Worm (Caenorhabditis elegans) whole organism, L2 larva: ENCODE data around the gene ifta-2.

Experiments used
- aly-2 ChIP-seq: fragments of 150-350 bp; optimal IDR thresholded peaks from 2 replicates; lab custom pipeline; 2014; ENCODE audit warnings: missing biosample characterization, missing genetic modification characterization
- dmd-4 ChIP-seq: sonication (generic microtip); optimal IDR thresholded peaks from 2 replicates; lab custom pipeline; 2017; ENCODE audit warnings: missing biosample characterization, missing genetic modification characterization
- egl-27 ChIP-seq: sonication (generic microtip); optimal IDR thresholded peaks from 3 replicates; lab custom pipeline; 2017; ENCODE audit warnings: missing biosample characterization, missing genetic modification reagents, missing genetic modification characterization
- elt-1 ChIP-seq: fragments of 150-350 bp; optimal IDR thresholded peaks from 2 replicates; lab custom pipeline; 2014; ENCODE audit warnings: missing biosample characterization, missing genetic modification characterization
- gmeb-1 ChIP-seq: fragments of 150-350 bp; optimal IDR thresholded peaks from 2 replicates; lab custom pipeline; 2014; ENCODE audit warnings: missing biosample characterization, missing genetic modification characterization
- lin-13 ChIP-seq: fragments of 150-350 bp; optimal IDR thresholded peaks from 2 replicates; lab custom pipeline; 2014; ENCODE audit warnings: missing biosample characterization, missing genetic modification reagents, missing genetic modification characterization
- lin-39 ChIP-seq: fragments of 150-350 bp; optimal IDR thresholded peaks from 2 replicates; lab custom pipeline; 2014; ENCODE audit warnings: missing biosample characterization, missing genetic modification reagents, missing genetic modification characterization
- nhr-77 ChIP-seq: fragments of 150-350 bp; optimal IDR thresholded peaks from 2 replicates; lab custom pipeline; 2014; ENCODE audit warnings: missing biosample characterization, missing genetic modification characterization
- skn-1 ChIP-seq: sonication (generic microtip); optimal IDR thresholded peaks from 2 replicates; lab custom pipeline; 2017; ENCODE audit warnings: missing biosample characterization, missing genetic modification characterization
- sma-3 ChIP-seq: sonication (generic microtip); optimal IDR thresholded peaks from 2 replicates; lab custom pipeline; 2016; ENCODE audit warnings: missing genetic modification reagents, missing genetic modification characterization, missing compliant biosample characterization
- ztf-1 ChIP-seq: fragments of 200-800 bp; sonication (Bioruptor generic); conservative IDR thresholded peaks from 2 replicates; pipeline ENCODE4 v1.3.6; 2022; ENCODE audit warnings: missing genetic modification characterization, missing compliant biosample characterization

ce11 chrIV:17278363-17278762 is 23.5 kb downstream of the ifta-2 start:
- TF ChIP-seq skn-1 (tag; lab: Kevin White, UChicago) = peak; percentile 43
- peak; percentile 86 for TF ChIP-seq gmeb-1 (tag; lab: Kevin White, UChicago)
- peak; percentile 71 for TF ChIP-seq nhr-77 (tag; lab: Kevin White, UChicago)
- TF ChIP-seq lin-39 = peak; percentile 43
- TF ChIP-seq sma-3 = peak; percentile 99
- TF ChIP-seq elt-1 (tag; lab: Kevin White, UChicago) = no peak
- TF ChIP-seq ztf-1 (GFP tag; lab: Robert Waterston, UW) = peak; percentile 89; the same call in 1 of the 2 replicates
- peak; percentile 95 for TF ChIP-seq lin-13
- TF ChIP-seq dmd-4 = no peak
- peak; percentile 95 for TF ChIP-seq egl-27 (tag; lab: Kevin White, UChicago)
- TF ChIP-seq aly-2 (tag; lab: Kevin White, UChicago) = no peak
